Worm (Caenorhabditis elegans): Measurements from ENCODE around the gene sru-19.

DNA sequence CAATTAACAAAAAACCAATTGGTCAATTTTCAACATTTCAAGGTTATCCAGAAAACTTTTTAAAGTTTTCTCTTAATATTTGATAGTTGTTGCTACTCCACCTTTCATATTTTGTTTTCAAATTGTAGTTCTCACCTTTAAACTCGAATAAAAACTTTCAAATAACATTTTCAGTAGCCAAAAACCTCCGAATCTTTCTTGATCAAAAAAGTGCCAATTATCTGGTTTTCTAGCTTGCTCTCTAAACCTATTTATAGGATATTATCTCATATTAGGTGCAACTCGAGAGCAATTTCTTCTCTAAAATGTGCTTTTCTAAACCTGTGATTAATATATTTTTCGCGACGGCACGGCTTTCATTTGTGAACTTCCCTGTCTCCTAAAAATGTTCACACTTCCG is 11.1 kb upstream of the sru-19 start, which contains the start of gene sru-26:
- TF ChIP-seq mbf-1 (tag; optimal IDR thresholded peaks at IDR 0.05) (no peak), lin-13 (GFP tag; optimal IDR thresholded peaks at IDR 0.05) (no peak), nhr-77 (tag; optimal IDR thresholded peaks at IDR 0.05) (no peak), lin-11 (tag; optimal IDR thresholded peaks at IDR 0.05) (no peak), ztf-4 (tag; optimal IDR thresholded peaks at IDR 0.05) (no peak), ztf-11 (tag; optimal IDR thresholded peaks at IDR 0.05) (no peak), nhr-10 (tag; optimal IDR thresholded peaks at IDR 0.05) (no peak), nhr-23 (tag; optimal IDR thresholded peaks at IDR 0.05) (no peak), R02D3.7 (tag; optimal IDR thresholded peaks at IDR 0.05) (no peak), nhr-11 (tag; optimal IDR thresholded peaks at IDR 0.05) (no peak), zag-1 (tag; optimal IDR thresholded peaks at IDR 0.05) (no peak), nhr-237 (tag; optimal IDR thresholded peaks at IDR 0.05) (no peak)

Measured in whole organism, L2 larva.